Worm (Caenorhabditis elegans): Measurements from ENCODE around the gene Y53F4B.23.
"Not testable (repeated sequence)": the region's sequence is repeated elsewhere in the genome, so short reads cannot be mapped to it uniquely, and the experiment has no call there.

Gene Y53F4B.23

ce11 chrII:15140881-15141280 lies 16.6 kb downstream of the Y53F4B.23 start, which contains the start of gene Y53F4B.26:
Y53F4B.26 (minus strand) TSS chrII:15140981.
- TF ChIP-seq ceh-45 (GFP tag; IDR thresholded peaks at IDR 0.05); pha-2 (tag; optimal IDR thresholded peaks at IDR 0.05); sdc-2 (tag; optimal IDR thresholded peaks at IDR 0.05): not testable (repeated sequence)

ce11 chrII:15143729-15144128 lies 19.4 kb downstream of the Y53F4B.23 start:
- no peak for TF ChIP-seq pat-9 (tag; optimal IDR thresholded peaks at IDR 0.05)
- no peak for TF ChIP-seq ztf-16 (tag; optimal IDR thresholded peaks at IDR 0.05)
- TF ChIP-seq ceh-14 (tag; optimal IDR thresholded peaks at IDR 0.05), result no peak
- no peak for TF ChIP-seq lim-6 (tag; optimal IDR thresholded peaks at IDR 0.05)
- TF ChIP-seq eyg-1 (tag; optimal IDR thresholded peaks at IDR 0.05), result no peak

- no peak for TF ChIP-seq ceh-34 (tag; optimal IDR thresholded peaks at IDR 0.05)
- no peak for TF ChIP-seq C08G9.2 (tag; optimal IDR thresholded peaks at IDR 0.05)
- no peak for TF ChIP-seq pros-1 (tag; optimal IDR thresholded peaks at IDR 0.05)
- TF ChIP-seq lin-11 (tag; optimal IDR thresholded peaks at IDR 0.05), result no peak
- TF ChIP-seq K09A11.1 (tag; optimal IDR thresholded peaks at IDR 0.05; ENCODE audit: insufficient read depth), result no peak
- no peak for TF ChIP-seq ttx-3 (tag; optimal IDR thresholded peaks at IDR 0.05)
- TF ChIP-seq ahr-1 (tag; optimal IDR thresholded peaks at IDR 0.05), result no peak
- no peak for TF ChIP-seq ceh-9 (tag; optimal IDR thresholded peaks at IDR 0.05)
Measured at ce11 chrII:15145594-15145993, 21.3 kb downstream of the Y53F4B.23 start, which contains the start of gene Y53F4B.27. Y53F4B.27 (plus strand) TSS chrII:15145894.

- no peak for TF ChIP-seq pros-1 (tag; optimal IDR thresholded peaks at IDR 0.05)
- no peak for TF ChIP-seq hlh-30 (tag; optimal IDR thresholded peaks at IDR 0.05; ENCODE audit: insufficient read depth)
- no peak for TF ChIP-seq lim-6 (tag; optimal IDR thresholded peaks at IDR 0.05)
- TF ChIP-seq ceh-34 (tag; optimal IDR thresholded peaks at IDR 0.05), result no peak
- TF ChIP-seq madf-2 (tag; optimal IDR thresholded peaks at IDR 0.05), result no peak
- TF ChIP-seq elt-4 (tag; optimal IDR thresholded peaks at IDR 0.05), result no peak
- TF ChIP-seq hlh-15 (tag; optimal IDR thresholded peaks at IDR 0.05), result no peak
- TF ChIP-seq pax-1 (tag; optimal IDR thresholded peaks at IDR 0.05), result no peak
- TF ChIP-seq ceh-45 (GFP tag; IDR thresholded peaks at IDR 0.05), result no peak
- TF ChIP-seq pag-3 (tag; optimal IDR thresholded peaks at IDR 0.05; ENCODE audit: borderline replicate concordance), result no peak
- TF ChIP-seq ceh-30 (tag; optimal IDR thresholded peaks at IDR 0.05), result no peak
- no peak for TF ChIP-seq npax-4 (tag; optimal IDR thresholded peaks at IDR 0.05)
- TF ChIP-seq eyg-1 (tag; optimal IDR thresholded peaks at IDR 0.05), result no peak
Measured at ce11 chrII:15148442-15148841, 24.1 kb downstream of the Y53F4B.23 start.

ce11 chrII:15157880-15158279 lies 33.6 kb downstream of the Y53F4B.23 start, which contains the start of gene ptr-20:
ptr-20 (plus strand) TSS chrII:15158180.
- TF ChIP-seq rnt-1 (tag; optimal IDR thresholded peaks at IDR 0.05), result no peak
- TF ChIP-seq nhr-11 (tag; optimal IDR thresholded peaks at IDR 0.05), result no peak
- TF ChIP-seq hlh-6 (tag; optimal IDR thresholded peaks at IDR 0.05), result no peak
- TF ChIP-seq ref-2 (tag; optimal IDR thresholded peaks at IDR 0.05), result no peak
- TF ChIP-seq ceh-30 (tag; optimal IDR thresholded peaks at IDR 0.05), result no peak
- TF ChIP-seq lin-11 (tag; optimal IDR thresholded peaks at IDR 0.05), result no peak
- no peak for TF ChIP-seq tbx-2 (tag; optimal IDR thresholded peaks at IDR 0.05)
- no peak for TF ChIP-seq sdc-2 (tag; optimal IDR thresholded peaks at IDR 0.05)
- no peak for TF ChIP-seq ceh-22 (tag; optimal IDR thresholded peaks at IDR 0.05)
- no peak for TF ChIP-seq K02D7.2 (tag; optimal IDR thresholded peaks at IDR 0.05)
- TF ChIP-seq F13H6.1 (tag; optimal IDR thresholded peaks at IDR 0.05), result no peak
- no peak for TF ChIP-seq lim-6 (tag; optimal IDR thresholded peaks at IDR 0.05)
- TF ChIP-seq pros-1 (tag; optimal IDR thresholded peaks at IDR 0.05), result no peak
- no peak for TF ChIP-seq pha-2 (tag; optimal IDR thresholded peaks at IDR 0.05)
- no peak for TF ChIP-seq hlh-13 (GFP tag; optimal IDR thresholded peaks at IDR 0.05)
- no peak for TF ChIP-seq pag-3 (tag; optimal IDR thresholded peaks at IDR 0.05; ENCODE audit: borderline replicate concordance)
